Worm (Caenorhabditis elegans) whole organism, L1 larva: ENCODE measurements around the gene F16G10.1.

ENCODE experiments used
- C16A3.4 ChIP-seq: fragments of 150-350 bp; optimal IDR thresholded peaks from 2 replicates; lab custom pipeline; 2014; ENCODE audit warnings: missing biosample characterization, missing genetic modification characterization
- Y116A8C.19 ChIP-seq: sonication (generic microtip); optimal IDR thresholded peaks from 2 replicates; lab custom pipeline; 2016; ENCODE audit warnings: missing compliant biosample characterization, missing genetic modification characterization, borderline replicate concordance
- aha-1 ChIP-seq: fragments of 150-350 bp; optimal IDR thresholded peaks from 2 replicates; lab custom pipeline; 2014; ENCODE audit warnings: missing biosample characterization, missing genetic modification characterization
- aly-2 ChIP-seq: fragments of 150-350 bp; optimal IDR thresholded peaks from 2 replicates; lab custom pipeline; 2014; ENCODE audit warnings: missing biosample characterization, missing genetic modification characterization
- blmp-1 ChIP-seq: fragments of 150-350 bp; optimal IDR thresholded peaks from 2 replicates; lab custom pipeline; 2014; ENCODE audit warnings: missing biosample characterization, missing genetic modification characterization
- ceh-8 ChIP-seq: fragments of 200-800 bp; sonication (Bioruptor generic); optimal IDR thresholded peaks from 2 replicates; lab custom pipeline; 2018; ENCODE audit warnings: mild to moderate bottlenecking, missing genetic modification characterization, moderate library complexity, missing compliant biosample characterization
- ceh-88 ChIP-seq: fragments of 200-800 bp; sonication (Bioruptor generic); IDR thresholded peaks from 2 replicates; pipeline ENCODE4 v1.3.6; 2022; ENCODE audit warnings: missing genetic modification characterization, missing compliant biosample characterization
- ces-1 ChIP-seq: fragments of 150-350 bp; optimal IDR thresholded peaks from 2 replicates; lab custom pipeline; 2014; ENCODE audit warnings: missing biosample characterization, missing genetic modification reagents, missing genetic modification characterization
- dsc-1 ChIP-seq: sonication (generic microtip); optimal IDR thresholded peaks from 2 replicates; lab custom pipeline; 2016; ENCODE audit warnings: mild to moderate bottlenecking, missing genetic modification characterization, missing compliant biosample characterization
- egl-13 ChIP-seq: sonication (generic microtip); optimal IDR thresholded peaks from 2 replicates; lab custom pipeline; 2016; ENCODE audit warnings: missing genotype, missing genetic modification reagents, missing genetic modification characterization, missing compliant biosample characterization
- egl-27 ChIP-seq, 2 experiments: fragments of 150-350 bp in 1 of 2; sonication (generic microtip); optimal IDR thresholded peaks; 3 replicates each; lab custom pipeline; 2017 to 2018; ENCODE audit warnings: missing biosample characterization in 2 of 2, missing genetic modification characterization in 2 of 2, missing genetic modification reagents in 2 of 2
- elt-2 ChIP-seq: sonication (generic microtip); optimal IDR thresholded peaks from 2 replicates; lab custom pipeline; 2016; ENCODE audit warnings: missing genetic modification characterization, mild to moderate bottlenecking, inconsistent platforms, missing compliant biosample characterization, missing genetic modification reagents
- elt-3 ChIP-seq, 6 experiments: fragments of 150-350 bp in 1 of 6; sonication (generic microtip); optimal IDR thresholded peaks; 2 replicates each; lab custom pipeline; 2017 to 2018; ENCODE audit warnings: missing biosample characterization in 6 of 6, missing genetic modification characterization in 6 of 6, inconsistent platforms in 1 of 6
- fkh-10 ChIP-seq: sonication (generic microtip); optimal IDR thresholded peaks from 2 replicates; lab custom pipeline; 2017; ENCODE audit warnings: missing biosample characterization, missing genetic modification reagents, missing genetic modification characterization
- fkh-8 ChIP-seq: sonication (generic microtip); optimal IDR thresholded peaks from 2 replicates; lab custom pipeline; 2016; ENCODE audit warnings: mild to moderate bottlenecking, missing genetic modification characterization, missing compliant biosample characterization
- grh-1 ChIP-seq: fragments of 200-800 bp; sonication (Bioruptor generic); IDR thresholded peaks from 2 replicates; pipeline ENCODE4 v1.3.6; 2022; ENCODE audit warnings: missing genetic modification reagents, missing genetic modification characterization, missing compliant biosample characterization
- hlh-4 ChIP-seq: sonication (generic microtip); optimal IDR thresholded peaks from 2 replicates; lab custom pipeline; 2016; ENCODE audit warnings: mild to moderate bottlenecking, missing genetic modification characterization, missing compliant biosample characterization
- hpl-2 ChIP-seq: fragments of 150-350 bp; optimal IDR thresholded peaks from 2 replicates; lab custom pipeline; 2014; ENCODE audit warnings: missing biosample characterization, missing genetic modification reagents, missing genetic modification characterization
- irx-1 ChIP-seq: sonication (generic microtip); optimal IDR thresholded peaks from 2 replicates; lab custom pipeline; 2016; ENCODE audit warnings: missing genetic modification characterization, missing compliant biosample characterization
- isw-1 ChIP-seq: fragments of 200-800 bp; sonication (Bioruptor generic); IDR thresholded peaks from 2 replicates; pipeline ENCODE4 v1.3.6; 2022; ENCODE audit warnings: missing genetic modification characterization, missing compliant biosample characterization
- lin-13 ChIP-seq: fragments of 150-350 bp; optimal IDR thresholded peaks from 2 replicates; lab custom pipeline; 2014; ENCODE audit warnings: missing biosample characterization, missing genetic modification reagents, missing genetic modification characterization
- lin-15B ChIP-seq: fragments of 150-350 bp; sonication (generic microtip); optimal IDR thresholded peaks from 3 replicates; lab custom pipeline; 2014; ENCODE audit warnings: missing biosample characterization, missing genetic modification characterization
- lin-35 ChIP-seq, 2 experiments: fragments of 150-350 bp; optimal IDR thresholded peaks; 2 replicates each; lab custom pipeline; 2014; ENCODE audit warnings: missing biosample characterization in 2 of 2, missing genetic modification characterization in 2 of 2, missing genetic modification reagents in 2 of 2
- lin-39 ChIP-seq: fragments of 150-350 bp; optimal IDR thresholded peaks from 2 replicates; lab custom pipeline; 2014; ENCODE audit warnings: missing biosample characterization, missing genetic modification reagents, missing genetic modification characterization
- lir-3 ChIP-seq: sonication (generic microtip); optimal IDR thresholded peaks from 2 replicates; lab custom pipeline; 2016; ENCODE audit warnings: mild to moderate bottlenecking, missing genetic modification characterization, moderate library complexity, missing compliant biosample characterization; ENCODE audit not compliant: poor library complexity
- lsy-2 ChIP-seq, 2 experiments: fragments of 150-350 bp; optimal IDR thresholded peaks; 2 replicates each; lab custom pipeline; 2014; ENCODE audit warnings: missing biosample characterization in 2 of 2, missing genetic modification characterization in 2 of 2
- mdl-1 ChIP-seq, 2 experiments: fragments of 150-350 bp; optimal IDR thresholded peaks; 2 replicates each; lab custom pipeline; 2014 to 2017; ENCODE audit warnings: missing biosample characterization in 2 of 2, missing genetic modification characterization in 2 of 2, inconsistent platforms in 1 of 2
- mep-1 ChIP-seq: fragments of 150-350 bp; optimal IDR thresholded peaks from 2 replicates; lab custom pipeline; 2014; ENCODE audit warnings: missing biosample characterization, missing genetic modification characterization
- nhr-12 ChIP-seq: sonication (generic microtip); optimal IDR thresholded peaks from 2 replicates; lab custom pipeline; 2017; ENCODE audit warnings: missing biosample characterization, missing genetic modification characterization
- nhr-20 ChIP-seq: sonication (generic microtip); optimal IDR thresholded peaks from 2 replicates; lab custom pipeline; 2016; ENCODE audit warnings: mild to moderate bottlenecking, missing genetic modification characterization, missing compliant biosample characterization
- nhr-237 ChIP-seq: fragments of 150-350 bp; optimal IDR thresholded peaks from 2 replicates; lab custom pipeline; 2014; ENCODE audit warnings: missing biosample characterization, missing genetic modification characterization
- nhr-28 ChIP-seq: fragments of 150-350 bp; optimal IDR thresholded peaks from 2 replicates; lab custom pipeline; 2014; ENCODE audit warnings: missing biosample characterization, missing genetic modification characterization
- nhr-76 ChIP-seq: sonication (generic microtip); optimal IDR thresholded peaks from 2 replicates; lab custom pipeline; 2017; ENCODE audit warnings: missing biosample characterization, missing genetic modification characterization
- nhr-77 ChIP-seq: fragments of 150-350 bp; optimal IDR thresholded peaks from 2 replicates; lab custom pipeline; 2014; ENCODE audit warnings: missing biosample characterization, missing genetic modification characterization
- nhr-90 ChIP-seq: sonication (generic microtip); optimal IDR thresholded peaks from 2 replicates; lab custom pipeline; 2016; ENCODE audit warnings: mild to moderate bottlenecking, missing genetic modification characterization, missing compliant biosample characterization; ENCODE audit not compliant: poor library complexity
- pag-3 ChIP-seq: sonication (generic microtip); optimal IDR thresholded peaks from 2 replicates; lab custom pipeline; 2017; ENCODE audit warnings: missing genetic modification characterization, mild to moderate bottlenecking, missing compliant biosample characterization, antibody characterized with exemption, borderline replicate concordance; ENCODE audit not compliant: insufficient read depth
- sox-4 ChIP-seq: sonication (generic microtip); optimal IDR thresholded peaks from 2 replicates; lab custom pipeline; 2016; ENCODE audit warnings: missing genetic modification characterization, missing compliant biosample characterization
- sup-37 ChIP-seq: fragments of 200-800 bp; sonication (Bioruptor generic); optimal IDR thresholded peaks from 2 replicates; lab custom pipeline; 2018; ENCODE audit warnings: mild to moderate bottlenecking, missing genetic modification characterization, missing compliant biosample characterization
- tbx-2 ChIP-seq: sonication (generic microtip); optimal IDR thresholded peaks from 2 replicates; lab custom pipeline; 2016; ENCODE audit warnings: missing genetic modification characterization, missing compliant biosample characterization
- unc-130 ChIP-seq: fragments of 150-350 bp; optimal IDR thresholded peaks from 2 replicates; lab custom pipeline; 2017; ENCODE audit warnings: missing biosample characterization, missing genetic modification characterization, inconsistent platforms
- unc-30 ChIP-seq: sonication (generic microtip); optimal IDR thresholded peaks from 2 replicates; lab custom pipeline; 2017; ENCODE audit warnings: missing biosample characterization, missing genetic modification characterization
- unc-62 ChIP-seq: fragments of 150-350 bp; optimal IDR thresholded peaks from 2 replicates; lab custom pipeline; 2014; ENCODE audit warnings: missing biosample characterization, missing genetic modification reagents, missing genetic modification characterization
- unc-86 ChIP-seq: sonication (generic microtip); optimal IDR thresholded peaks from 2 replicates; lab custom pipeline; 2016; ENCODE audit warnings: missing genetic modification characterization, missing compliant biosample characterization
- xbp-1 ChIP-seq: sonication (generic microtip); optimal IDR thresholded peaks from 2 replicates; lab custom pipeline; 2016; ENCODE audit warnings: missing genetic modification characterization, missing compliant biosample characterization
- ztf-11 ChIP-seq, 2 experiments: sonication (generic microtip); optimal IDR thresholded peaks; 2 replicates each; lab custom pipeline; 2016 to 2017; ENCODE audit warnings: missing genetic modification characterization in 2 of 2, missing biosample characterization in 1 of 2, missing compliant biosample characterization in 1 of 2
- ztf-4 ChIP-seq: fragments of 150-350 bp; optimal IDR thresholded peaks from 2 replicates; lab custom pipeline; 2014; ENCODE audit warnings: missing biosample characterization, missing genetic modification characterization

F16G10.1 gene

DNA sequence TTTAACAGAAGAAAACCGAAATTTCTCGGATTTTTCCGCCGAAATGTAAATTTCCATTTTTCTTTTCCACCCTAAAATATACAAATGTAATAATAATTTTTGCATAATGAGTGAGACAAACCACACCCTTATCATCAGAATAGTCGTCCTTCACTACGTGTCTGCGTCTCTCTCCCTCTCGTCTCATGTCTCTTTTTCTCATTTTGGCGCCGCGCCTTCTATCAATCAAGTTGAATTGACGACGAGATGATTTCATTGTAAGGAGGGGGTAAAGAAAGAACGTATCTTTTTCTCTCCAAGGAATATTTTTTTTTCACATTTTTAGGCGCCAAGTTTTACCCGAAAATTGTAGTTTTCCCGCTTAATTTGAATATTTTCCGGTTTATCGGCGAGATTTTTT lies 38.2 kb downstream of the F16G10.1 start (continued):
- TF ChIP-seq nhr-237 (tag; lab: Kevin White, UChicago) (no peak), isw-1 (no peak), ceh-88 (GFP tag; lab: Robert Waterston, UW) (no peak), unc-62 (no peak), nhr-12 (no peak), blmp-1 (peak; percentile 75), lsy-2 (tag; optimal IDR thresholded peaks at IDR 0.05; lab: Kevin White, UChicago) (peak in 1 of 2 experiments; percentile 15), dsc-1 (tag; lab: Kevin White, UChicago) (no peak), sup-37 (GFP tag; lab: Kevin White, UChicago) (no peak), grh-1 (GFP tag; lab: Robert Waterston, UW) (no peak), Y116A8C.19 (tag; lab: Kevin White, UChicago) (no peak), nhr-77 (tag; lab: Kevin White, UChicago) (no peak), ztf-4 (no peak), lin-13 (GFP tag; lab: Kevin White, UChicago) (no peak), hpl-2 (GFP tag; lab: Kevin White, UChicago) (no peak), lin-35 (GFP tag; optimal IDR thresholded peaks at IDR 0.05; lab: Kevin White, UChicago) (peak in 1 of 2 experiments; percentile 53), unc-130 (tag; lab: Kevin White, UChicago) (no peak), ztf-11 (tag; optimal IDR thresholded peaks at IDR 0.05; lab: Kevin White, UChicago) (no peak), fkh-8 (tag; lab: Kevin White, UChicago) (no peak), pag-3 (tag; lab: Kevin White, UChicago) (no peak), lin-39 (tag; lab: Kevin White, UChicago) (no peak), irx-1 (tag; lab: Kevin White, UChicago) (no peak), mdl-1 (tag; optimal IDR thresholded peaks at IDR 0.05; lab: Kevin White, UChicago) (peak in 1 of 2 experiments; percentile 8), ceh-8 (GFP tag; lab: Kevin White, UChicago) (no peak), egl-13 (tag; lab: Kevin White, UChicago) (no peak), hlh-4 (tag; lab: Kevin White, UChicago) (no peak), fkh-10 (GFP tag; lab: Kevin White, UChicago) (no peak), sox-4 (tag; lab: Kevin White, UChicago) (no peak), tbx-2 (peak; percentile 19), lin-15B (no peak), unc-86 (no peak), aly-2 (no peak), nhr-28 (no peak), egl-27 (tag; optimal IDR thresholded peaks at IDR 0.05; lab: Kevin White, UChicago) (no peak), nhr-20 (tag; lab: Kevin White, UChicago) (peak; percentile 54), aha-1 (tag; lab: Kevin White, UChicago) (no peak), C16A3.4 (tag; lab: Kevin White, UChicago) (no peak), elt-3 (tag; optimal IDR thresholded peaks at IDR 0.05; lab: Kevin White, UChicago) (peak in 1 of 6 experiments; percentile 34), nhr-90 (no peak), elt-2 (tag; lab: Kevin White, UChicago) (peak; percentile 12), unc-30 (tag; lab: Kevin White, UChicago) (no peak), nhr-76 (tag; lab: Kevin White, UChicago) (no peak), xbp-1 (tag; lab: Kevin White, UChicago) (no peak), mep-1 (tag; lab: Kevin White, UChicago) (peak; percentile 47), ces-1 (no peak), lir-3 (no peak)
- TF ChIP-seq, all 84 proteins: peak for 17
